Worm (Caenorhabditis elegans) whole organism, young adult: ENCODE measurements around the gene tag-89.

ENCODE experiments used
- B0261.1 ChIP-seq: sonication (generic microtip); optimal IDR thresholded peaks from 2 replicates; lab custom pipeline; 2016; ENCODE audit warnings: mild to moderate bottlenecking, missing genetic modification characterization, moderate library complexity, missing compliant biosample characterization
- C06A6.2 ChIP-seq: fragments of 200-800 bp; sonication (Bioruptor generic); conservative IDR thresholded peaks from 2 replicates; pipeline ENCODE4 v1.3.6; 2022; ENCODE audit warnings: missing genetic modification characterization, missing compliant biosample characterization
- F10E7.11 ChIP-seq: sonication (generic microtip); optimal IDR thresholded peaks from 2 replicates; lab custom pipeline; 2017; ENCODE audit warnings: mild to moderate bottlenecking, missing genetic modification characterization, moderate library complexity, missing compliant biosample characterization
- F33H1.4 ChIP-seq: fragments of 200-800 bp; sonication (Bioruptor generic); IDR thresholded peaks from 2 replicates; pipeline ENCODE4 v1.3.6; 2022; ENCODE audit warnings: missing genetic modification reagents, missing genetic modification characterization, missing compliant biosample characterization
- K11D2.4 ChIP-seq: fragments of 200-800 bp; sonication (Bioruptor generic); IDR thresholded peaks from 2 replicates; pipeline ENCODE4 v1.3.6; 2022; ENCODE audit warnings: missing genetic modification reagents, missing genetic modification characterization, missing compliant biosample characterization
- T07F8.4 ChIP-seq: sonication (generic microtip); optimal IDR thresholded peaks from 2 replicates; lab custom pipeline; 2016; ENCODE audit warnings: mild to moderate bottlenecking, missing genetic modification characterization, moderate library complexity, missing compliant biosample characterization
- T26A5.8 ChIP-seq: sonication (generic microtip); optimal IDR thresholded peaks from 2 replicates; lab custom pipeline; 2016; ENCODE audit warnings: missing genetic modification characterization, missing compliant biosample characterization
- Y53F4B.3 ChIP-seq: fragments of 200-800 bp; sonication (Bioruptor generic); IDR thresholded peaks from 2 replicates; pipeline ENCODE4 v1.3.6; 2022; ENCODE audit warnings: missing genetic modification reagents, missing genetic modification characterization, missing compliant biosample characterization
- aptf-2 ChIP-seq: fragments of 200-800 bp; sonication (Bioruptor generic); conservative IDR thresholded peaks from 2 replicates; pipeline ENCODE4 v1.3.6; 2022; ENCODE audit warnings: missing genetic modification reagents, missing genetic modification characterization, missing compliant biosample characterization
- atf-7 ChIP-seq: sonication (generic microtip); optimal IDR thresholded peaks from 2 replicates; lab custom pipeline; 2017; ENCODE audit warnings: mild to moderate bottlenecking, missing genetic modification characterization, missing compliant biosample characterization
- ceh-100 ChIP-seq: fragments of 200-800 bp; sonication (Bioruptor generic); IDR thresholded peaks from 2 replicates; pipeline ENCODE4 v1.3.6; 2022; ENCODE audit warnings: missing genetic modification reagents, missing genetic modification characterization, missing compliant biosample characterization
- ceh-27 ChIP-seq: fragments of 200-800 bp; sonication (Bioruptor generic); optimal IDR thresholded peaks from 2 replicates; lab custom pipeline; 2018; ENCODE audit warnings: mild to moderate bottlenecking, missing genetic modification characterization, moderate library complexity, missing compliant biosample characterization
- ceh-40 ChIP-seq: fragments of 200-800 bp; sonication (Bioruptor generic); IDR thresholded peaks from 2 replicates; pipeline ENCODE4 v1.3.6; 2022; ENCODE audit warnings: missing genetic modification characterization, missing compliant biosample characterization
- die-1 ChIP-seq: sonication (generic microtip); optimal IDR thresholded peaks from 2 replicates; lab custom pipeline; 2016; ENCODE audit warnings: missing genotype, mild to moderate bottlenecking, missing genetic modification characterization, missing compliant biosample characterization
- dpl-1 ChIP-seq: fragments of 150-350 bp; optimal IDR thresholded peaks from 2 replicates; lab custom pipeline; 2014; ENCODE audit warnings: missing biosample characterization, missing genetic modification reagents, missing genetic modification characterization
- efl-1 ChIP-seq: fragments of 150-350 bp; optimal IDR thresholded peaks from 2 replicates; lab custom pipeline; 2014; ENCODE audit warnings: missing biosample characterization, missing genetic modification reagents, missing genetic modification characterization
- egl-18 ChIP-seq: fragments of 200-800 bp; sonication (Bioruptor generic); IDR thresholded peaks from 2 replicates; pipeline ENCODE4 v1.3.6; 2022; ENCODE audit warnings: missing genetic modification reagents, missing genetic modification characterization, missing compliant biosample characterization
- egl-44 ChIP-seq: fragments of 200-800 bp; sonication (Bioruptor generic); IDR thresholded peaks from 2 replicates; pipeline ENCODE4 v1.3.6; 2022; ENCODE audit warnings: missing genetic modification reagents, missing genetic modification characterization, missing compliant biosample characterization
- fkh-3 ChIP-seq: sonication (generic microtip); optimal IDR thresholded peaks from 2 replicates; lab custom pipeline; 2016; ENCODE audit warnings: mild to moderate bottlenecking, missing genetic modification characterization, missing compliant biosample characterization
- hlh-12 ChIP-seq: sonication (generic microtip); optimal IDR thresholded peaks from 2 replicates; lab custom pipeline; 2016; ENCODE audit warnings: missing genetic modification characterization, missing compliant biosample characterization
- hsf-1 ChIP-seq: fragments of 200-800 bp; sonication (Bioruptor generic); IDR thresholded peaks from 2 replicates; pipeline ENCODE4 v1.3.6; 2022; ENCODE audit warnings: missing genetic modification reagents, missing genetic modification characterization, missing compliant biosample characterization
- lsl-1 ChIP-seq: fragments of 200-800 bp; sonication (Bioruptor generic); optimal IDR thresholded peaks from 2 replicates; lab custom pipeline; 2018; ENCODE audit warnings: mild to moderate bottlenecking, missing genetic modification characterization, moderate library complexity, missing compliant biosample characterization
- madf-6 ChIP-seq: fragments of 200-800 bp; sonication (Bioruptor generic); IDR thresholded peaks from 2 replicates; pipeline ENCODE4 v1.3.6; 2022; ENCODE audit warnings: missing genetic modification reagents, missing genetic modification characterization, missing compliant biosample characterization
- madf-8 ChIP-seq: fragments of 200-800 bp; sonication (Bioruptor generic); conservative IDR thresholded peaks from 2 replicates; pipeline ENCODE4 v1.3.6; 2022; ENCODE audit warnings: missing genetic modification reagents, missing genetic modification characterization, missing compliant biosample characterization
- mcd-1 ChIP-seq: fragments of 200-800 bp; sonication (Bioruptor generic); IDR thresholded peaks from 2 replicates; pipeline ENCODE4 v1.3.6; 2022; ENCODE audit warnings: missing genetic modification reagents, missing genetic modification characterization, missing compliant biosample characterization
- nfya-1 ChIP-seq: sonication (generic microtip); optimal IDR thresholded peaks from 2 replicates; lab custom pipeline; 2017; ENCODE audit warnings: antibody characterized with exemption, missing compliant biosample characterization, missing genetic modification characterization, borderline replicate concordance; ENCODE audit not compliant: insufficient read depth
- nfya-2 ChIP-seq: fragments of 200-800 bp; sonication (Bioruptor generic); IDR thresholded peaks from 2 replicates; pipeline ENCODE4 v1.3.6; 2022; ENCODE audit warnings: missing genetic modification reagents, missing genetic modification characterization, missing compliant biosample characterization
- nhr-120 ChIP-seq: fragments of 200-800 bp; sonication (Bioruptor generic); IDR thresholded peaks from 2 replicates; pipeline ENCODE4 v1.3.6; 2022; ENCODE audit warnings: missing genetic modification characterization, missing compliant biosample characterization
- nhr-179 ChIP-seq: sonication (generic microtip); optimal IDR thresholded peaks from 2 replicates; lab custom pipeline; 2016; ENCODE audit warnings: mild to moderate bottlenecking, missing genetic modification characterization, missing compliant biosample characterization
- pha-4 ChIP-seq: fragments of 150-350 bp; sonication (generic microtip); optimal IDR thresholded peaks from 2 replicates; lab custom pipeline; 2014; ENCODE audit warnings: missing biosample characterization, missing genetic modification reagents, missing genetic modification characterization
- rcor-1 ChIP-seq: fragments of 200-800 bp; sonication (Bioruptor generic); IDR thresholded peaks from 2 replicates; pipeline ENCODE4 v1.3.6; 2022; ENCODE audit warnings: missing genetic modification reagents, missing genetic modification characterization, missing compliant biosample characterization
- rec-8 ChIP-seq, 2 experiments: sonication (generic microtip); optimal IDR thresholded peaks; 2 replicates each; lab custom pipeline; 2016; ENCODE audit warnings: mild to moderate bottlenecking in 2 of 2, missing genetic modification characterization in 2 of 2, missing genetic modification reagents in 2 of 2, missing genotype in 2 of 2, missing biosample characterization in 1 of 2, missing compliant biosample characterization in 1 of 2, moderate library complexity in 1 of 2
- snpc-1.3 ChIP-seq: sonication (generic microtip); optimal IDR thresholded peaks from 2 replicates; lab custom pipeline; 2017; ENCODE audit warnings: missing genetic modification characterization, mild to moderate bottlenecking, missing compliant biosample characterization, antibody characterized with exemption, moderate library complexity, missing genotype, missing genetic modification reagents; ENCODE audit not compliant: insufficient read depth
- somi-1 ChIP-seq: fragments of 200-800 bp; sonication (Bioruptor generic); optimal IDR thresholded peaks from 2 replicates; lab custom pipeline; 2018; ENCODE audit warnings: mild to moderate bottlenecking, missing genetic modification characterization, missing compliant biosample characterization
- tbx-9 ChIP-seq: sonication (generic microtip); optimal IDR thresholded peaks from 2 replicates; lab custom pipeline; 2016; ENCODE audit warnings: borderline replicate concordance, missing genetic modification characterization, inconsistent platforms, missing compliant biosample characterization
- xnd-1 ChIP-seq: sonication (generic microtip); optimal IDR thresholded peaks from 2 replicates; lab custom pipeline; 2016; ENCODE audit warnings: missing genotype, missing genetic modification reagents, missing genetic modification characterization, missing compliant biosample characterization

tag-89 gene

DNA sequence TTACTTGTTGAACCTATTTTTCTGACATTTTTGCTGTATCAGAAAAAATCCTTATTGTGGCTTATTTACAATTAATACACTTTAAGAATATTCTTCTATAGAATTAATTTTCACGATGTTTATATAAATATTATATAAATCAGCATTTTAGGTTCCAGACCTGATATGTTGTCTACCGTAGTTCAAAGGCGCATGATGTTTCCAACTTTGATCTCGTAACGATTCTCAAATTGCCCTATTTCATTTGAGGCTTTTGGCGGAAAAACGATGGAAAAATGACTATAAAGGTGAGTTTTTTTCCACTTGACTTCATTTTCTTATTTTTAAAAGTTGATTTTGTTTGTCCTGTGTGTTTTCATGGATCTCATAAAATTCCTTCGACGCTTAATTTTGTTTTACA lies 15.7 kb downstream of the tag-89 start, which contains the start of gene gfat-2:
gfat-2 (plus strand) TSS at position 145 of the 400 bp plus-strand sequence.
- peak; percentile 25 for TF ChIP-seq dpl-1 (GFP tag; lab: Kevin White, UChicago)
- TF ChIP-seq madf-8, result peak; percentile 91
- no peak for TF ChIP-seq aptf-2 (GFP tag; lab: Robert Waterston, UW)
- TF ChIP-seq efl-1 (GFP tag; lab: Kevin White, UChicago), result peak; percentile 72
- TF ChIP-seq lsl-1 (GFP tag; lab: Kevin White, UChicago), result peak; percentile 81
- peak; percentile 66; the same call in 1 of the 2 replicates for TF ChIP-seq F33H1.4 (GFP tag; lab: Robert Waterston, UW)
- peak; percentile 10 for TF ChIP-seq snpc-1.3
- no peak for TF ChIP-seq ceh-27 (GFP tag; lab: Kevin White, UChicago)
- TF ChIP-seq madf-6 (GFP tag; lab: Robert Waterston, UW), result peak; percentile 96
- TF ChIP-seq xnd-1 (tag; lab: Kevin White, UChicago), result peak; percentile 73

DNA sequence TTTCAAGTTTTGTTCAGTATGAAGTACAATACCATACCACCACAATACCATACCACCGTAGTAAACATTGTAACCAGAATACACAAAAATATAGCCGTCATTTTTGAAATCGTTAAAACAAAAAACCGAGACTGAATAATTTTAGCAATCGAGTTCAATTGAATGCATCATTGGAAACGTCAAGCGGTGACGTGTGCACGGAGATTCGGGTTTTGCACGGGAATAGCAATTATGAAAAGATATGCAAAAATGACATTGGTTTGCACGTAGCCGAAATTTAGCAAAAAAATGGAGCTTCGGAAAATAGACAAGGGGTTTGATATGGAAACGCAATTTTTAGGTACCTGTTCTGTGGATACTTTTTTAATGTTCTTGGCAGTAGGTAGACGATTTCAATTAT lies 20.6 kb downstream of the tag-89 start, which contains the start of gene F22B3.10:
F22B3.10 (minus strand) TSS at position 101 of the 400 bp plus-strand sequence.
- TF ChIP-seq atf-7 (tag; lab: Kevin White, UChicago), result no peak
- TF ChIP-seq, all 124 proteins: peak for 0

ce11 chrIV:11416724-11417123 lies 22.4 kb downstream of the tag-89 start, which contains the start of gene F22B3.5:
Gene F22B3.5 (minus strand): TSS chrIV:11416824.
- peak; percentile 59; the same call in 1 of the 2 replicates for TF ChIP-seq mcd-1 (GFP tag; lab: Robert Waterston, UW)

- TF ChIP-seq pha-4 (tag; lab: Kevin White, UChicago) (no peak), F10E7.11 (tag; lab: Kevin White, UChicago) (no peak), rec-8 (tag; optimal IDR thresholded peaks at IDR 0.05; lab: Kevin White, UChicago) (no peak), K11D2.4 (GFP tag; lab: Robert Waterston, UW) (no peak), ceh-100 (no peak), egl-44 (GFP tag; lab: Robert Waterston, UW) (no peak), die-1 (tag; lab: Kevin White, UChicago) (no peak), ceh-40 (GFP tag; lab: Robert Waterston, UW) (no peak), hsf-1 (GFP tag; lab: Robert Waterston, UW) (no peak), rcor-1 (GFP tag; lab: Robert Waterston, UW) (no peak), efl-1 (GFP tag; lab: Kevin White, UChicago) (no peak), nhr-179 (tag; lab: Kevin White, UChicago) (no peak), somi-1 (GFP tag; lab: Kevin White, UChicago) (no peak), snpc-1.3 (no peak)
Observed at ce11 chrIV:11421696-11422095, 27.4 kb downstream of the tag-89 start, which contains the start of gene F22B3.7. Gene F22B3.7 (minus strand): TSS chrIV:11421796.

ce11 chrIV:11424830-11425229 lies 30.5 kb downstream of the tag-89 start, which contains the start of gene F22B3.8:
Gene F22B3.8 (minus strand): TSS chrIV:11424930.
- no peak for TF ChIP-seq C06A6.2 (GFP tag; lab: Robert Waterston, UW)
- TF ChIP-seq Y53F4B.3 (GFP tag; lab: Robert Waterston, UW), result no peak
- no peak for TF ChIP-seq egl-18
- no peak for TF ChIP-seq T26A5.8
- TF ChIP-seq fkh-3 (tag; lab: Kevin White, UChicago), result no peak
- TF ChIP-seq nhr-120 (GFP tag; lab: Robert Waterston, UW), result no peak
- TF ChIP-seq nfya-2 (GFP tag; lab: Robert Waterston, UW), result no peak
- no peak for TF ChIP-seq atf-7 (tag; lab: Kevin White, UChicago)
- no peak for TF ChIP-seq B0261.1 (tag; lab: Kevin White, UChicago)
- TF ChIP-seq T07F8.4, result no peak
- TF ChIP-seq F33H1.4 (GFP tag; lab: Robert Waterston, UW), result no peak
- no peak for TF ChIP-seq tbx-9 (tag; lab: Kevin White, UChicago)
- no peak for TF ChIP-seq nfya-1 (tag; lab: Kevin White, UChicago)
- no peak for TF ChIP-seq hlh-12 (tag; lab: Kevin White, UChicago)
- TF ChIP-seq efl-1 (GFP tag; lab: Kevin White, UChicago), result no peak
